Fruit fly (Drosophila melanogaster): Measurements from ENCODE around the gene CG13055.

- TF ChIP-seq kay (GFP tag; ENCODE audit: borderline replicate concordance) (no peak), CG1620 (GFP tag; optimal IDR thresholded peaks at IDR 0.05) (no peak), Crg-1 (GFP tag; optimal IDR thresholded peaks at IDR 0.05) (no peak), CG14711 (tag; optimal IDR thresholded peaks at IDR 0.05) (no peak), pad (GFP tag; optimal IDR thresholded peaks at IDR 0.05) (no peak)
These were observed 7.4 kb upstream of the CG13055 start, which contains the start of gene CG13053 for dm6 chr3L:16259552-16259951.
